Worm (Caenorhabditis elegans): ENCODE measurements around the gene F35H8.2.
A peak's percentile ranks its signal among the peaks of the same experiment; 100 is the strongest.

Gene F35H8.2

DNA sequence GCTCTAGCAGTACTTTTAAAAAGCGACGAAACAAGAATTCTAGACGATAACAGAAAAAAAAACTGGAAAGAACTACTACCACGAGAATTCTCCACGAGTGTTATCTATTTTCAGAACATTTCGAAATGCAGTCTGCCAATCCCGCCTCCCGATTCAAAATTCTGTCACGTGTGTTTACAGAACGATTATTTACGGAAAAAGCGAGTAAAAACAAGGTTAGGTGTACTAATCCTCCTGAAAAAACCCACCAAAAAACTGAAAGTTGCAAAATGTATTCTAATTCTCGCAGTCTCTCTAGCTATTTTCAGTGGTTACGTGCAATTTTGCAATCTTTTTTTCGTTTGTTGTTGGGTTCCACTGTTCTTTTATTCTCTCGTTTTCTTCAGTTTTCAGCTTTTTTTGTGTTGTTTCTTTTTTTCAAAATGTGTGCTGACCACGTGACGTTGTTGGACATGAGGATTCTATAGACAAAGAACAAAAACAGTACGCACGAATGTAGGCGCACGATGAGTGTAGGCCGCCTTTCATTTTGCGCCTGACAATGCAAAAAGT lies 51.3 kb downstream of the F35H8.2 start:
- TF ChIP-seq elt-3 (tag; optimal IDR thresholded peaks at IDR 0.05) (no peak), mdl-1 (tag; optimal IDR thresholded peaks at IDR 0.05) (peak in 1 of 2 experiments; percentile 12), crh-2 (tag; optimal IDR thresholded peaks at IDR 0.05) (peak; percentile 30), C34F6.9 (tag; optimal IDR thresholded peaks at IDR 0.05) (peak; percentile 39), ztf-4 (tag; optimal IDR thresholded peaks at IDR 0.05) (no peak), nhr-77 (tag; optimal IDR thresholded peaks at IDR 0.05) (no peak), unc-55 (GFP tag; optimal IDR thresholded peaks at IDR 0.05) (peak; percentile 72)

All from whole organism, L2 larva.